Worm (Caenorhabditis elegans) whole organism, early embryonic: Measurements from ENCODE around the gene npr-29.
A peak's percentile ranks its signal among the peaks of the same experiment; 100 is the strongest.

Experiments used
- B0310.2 ChIP-seq: sonication (generic microtip); optimal IDR thresholded peaks from 2 replicates; lab custom pipeline; 2016; ENCODE audit warnings: mild to moderate bottlenecking, missing genetic modification characterization, missing compliant biosample characterization
- F13C5.2 ChIP-seq: sonication (generic microtip); optimal IDR thresholded peaks from 2 replicates; lab custom pipeline; 2017; ENCODE audit warnings: mild to moderate bottlenecking, missing genetic modification characterization, inconsistent platforms, missing compliant biosample characterization
- aly-1 ChIP-seq: sonication (generic microtip); optimal IDR thresholded peaks from 2 replicates; lab custom pipeline; 2016; ENCODE audit warnings: missing genetic modification characterization, missing compliant biosample characterization
- ama-1 ChIP-seq: fragments of 150-350 bp; optimal IDR thresholded peaks from 2 replicates; lab custom pipeline; 2014
- ceh-13 ChIP-seq: fragments of 200-800 bp; sonication (Bioruptor generic); optimal IDR thresholded peaks from 2 replicates; lab custom pipeline; 2018; ENCODE audit warnings: mild to moderate bottlenecking, missing genetic modification characterization, missing compliant biosample characterization
- ceh-36 ChIP-seq: sonication (generic microtip); optimal IDR thresholded peaks from 2 replicates; lab custom pipeline; 2016; ENCODE audit warnings: missing genetic modification characterization, inconsistent platforms, missing compliant biosample characterization
- ets-7 ChIP-seq: sonication (generic microtip); optimal IDR thresholded peaks from 2 replicates; lab custom pipeline; 2016; ENCODE audit warnings: missing genotype, missing genetic modification characterization, missing compliant biosample characterization
- flt-1 ChIP-seq: fragments of 200-800 bp; sonication (Bioruptor generic); IDR thresholded peaks from 2 replicates; pipeline ENCODE4 v1.3.6; 2022; ENCODE audit warnings: missing genetic modification characterization, missing compliant biosample characterization
- hmbx-1 ChIP-seq: sonication (generic microtip); optimal IDR thresholded peaks from 2 replicates; lab custom pipeline; 2016; ENCODE audit warnings: mild to moderate bottlenecking, missing genetic modification characterization, missing compliant biosample characterization
- hmg-4 ChIP-seq: fragments of 200-800 bp; sonication (Bioruptor generic); optimal IDR thresholded peaks from 2 replicates; lab custom pipeline; 2018; ENCODE audit warnings: mild to moderate bottlenecking, missing genetic modification characterization, missing compliant biosample characterization
- hnd-1 ChIP-seq: sonication (generic microtip); optimal IDR thresholded peaks from 2 replicates; lab custom pipeline; 2016; ENCODE audit warnings: missing genetic modification characterization, missing compliant biosample characterization
- pes-1 ChIP-seq: fragments of 200-800 bp; sonication (Bioruptor generic); IDR thresholded peaks from 2 replicates; pipeline ENCODE4 v1.3.6; 2022; ENCODE audit warnings: missing genetic modification reagents, missing genetic modification characterization, missing compliant biosample characterization
- scrt-1 ChIP-seq: fragments of 200-800 bp; sonication (Bioruptor generic); IDR thresholded peaks from 2 replicates; pipeline ENCODE4 v1.3.6; 2022; ENCODE audit warnings: missing genetic modification characterization, missing compliant biosample characterization
- sea-1 ChIP-seq: fragments of 200-800 bp; sonication (Bioruptor generic); conservative IDR thresholded peaks from 2 replicates; pipeline ENCODE4 v1.3.6; 2022; ENCODE audit warnings: missing genetic modification characterization, missing compliant biosample characterization
- tbx-11 ChIP-seq: fragments of 200-800 bp; sonication (Bioruptor generic); IDR thresholded peaks from 2 replicates; pipeline ENCODE4 v1.3.6; 2022; ENCODE audit warnings: missing genetic modification characterization, missing compliant biosample characterization
- tbx-37 ChIP-seq: fragments of 200-800 bp; sonication (Bioruptor generic); conservative IDR thresholded peaks from 2 replicates; pipeline ENCODE4 v1.3.6; 2022; ENCODE audit warnings: missing genetic modification reagents, missing genetic modification characterization, missing compliant biosample characterization
- tra-4 ChIP-seq: sonication (generic microtip); optimal IDR thresholded peaks from 2 replicates; lab custom pipeline; 2017; ENCODE audit warnings: missing genetic modification characterization, missing compliant biosample characterization

Gene npr-29

ce11 chrIII:9215367-9215766 is at the start of gene npr-29:
Gene npr-29, minus strand, starts transcription at chrIII:9215467.
- TF ChIP-seq B0310.2 (tag; lab: Kevin White, UChicago) (no peak), hmg-4 (no peak), sea-1 (no peak), aly-1 (tag; lab: Kevin White, UChicago) (no peak), hnd-1 (tag; lab: Kevin White, UChicago) (no peak), ceh-36 (tag; lab: Kevin White, UChicago) (no peak), pes-1 (GFP tag; lab: Robert Waterston, UW) (no peak), hmbx-1 (tag; lab: Kevin White, UChicago) (no peak), scrt-1 (GFP tag; lab: Robert Waterston, UW) (no peak), ama-1 (lab: Kevin White, UChicago) (no peak), ets-7 (no peak), F13C5.2 (tag; lab: Kevin White, UChicago) (no peak), tra-4 (tag; lab: Kevin White, UChicago) (no peak), tbx-37 (GFP tag; lab: Robert Waterston, UW) (no peak), flt-1 (GFP tag; lab: Robert Waterston, UW) (no peak), tbx-11 (GFP tag; lab: Robert Waterston, UW) (no peak), ceh-13 (GFP tag; lab: Kevin White, UChicago) (no peak)

ce11 chrIII:9258510-9258909 is 43.2 kb upstream of the npr-29 start:
- TF ChIP-seq hmbx-1 (tag; lab: Kevin White, UChicago): no peak
- TF ChIP-seq ceh-36 (tag; lab: Kevin White, UChicago): no peak
- no peak for TF ChIP-seq ama-1 (lab: Kevin White, UChicago)
- no peak for TF ChIP-seq F13C5.2 (tag; lab: Kevin White, UChicago)
- TF ChIP-seq tra-4 (tag; lab: Kevin White, UChicago): no peak
- TF ChIP-seq ceh-13 (GFP tag; lab: Kevin White, UChicago): no peak
- no peak for TF ChIP-seq sea-1
- no peak for TF ChIP-seq ets-7

ce11 chrIII:9256961-9257360 is 41.7 kb upstream of the npr-29 start, which contains the start of gene M01A8.1:
Gene M01A8.1, plus strand, starts transcription at chrIII:9257261.
- no peak for TF ChIP-seq tbx-37 (GFP tag; lab: Robert Waterston, UW)
- TF ChIP-seq sea-1: no peak
- TF ChIP-seq ets-7: no peak
- TF ChIP-seq ama-1 (lab: Kevin White, UChicago): no peak
- TF ChIP-seq ceh-13 (GFP tag; lab: Kevin White, UChicago): no peak
- no peak for TF ChIP-seq tra-4 (tag; lab: Kevin White, UChicago)
- TF ChIP-seq hnd-1 (tag; lab: Kevin White, UChicago): no peak
- TF ChIP-seq hmbx-1 (tag; lab: Kevin White, UChicago): no peak
- no peak for TF ChIP-seq flt-1 (GFP tag; lab: Robert Waterston, UW)
- no peak for TF ChIP-seq B0310.2 (tag; lab: Kevin White, UChicago)

- TF ChIP-seq aly-1 (tag; lab: Kevin White, UChicago): no peak
- no peak for TF ChIP-seq B0310.2 (tag; lab: Kevin White, UChicago)
- no peak for TF ChIP-seq sea-1
- TF ChIP-seq ets-7: no peak
- no peak for TF ChIP-seq F13C5.2 (tag; lab: Kevin White, UChicago)
- no peak for TF ChIP-seq scrt-1 (GFP tag; lab: Robert Waterston, UW)
- no peak for TF ChIP-seq tbx-37 (GFP tag; lab: Robert Waterston, UW)
- no peak for TF ChIP-seq ceh-13 (GFP tag; lab: Kevin White, UChicago)
- no peak for TF ChIP-seq pes-1 (GFP tag; lab: Robert Waterston, UW)
- no peak for TF ChIP-seq flt-1 (GFP tag; lab: Robert Waterston, UW)
- TF ChIP-seq hmbx-1 (tag; lab: Kevin White, UChicago): no peak
- no peak for TF ChIP-seq hnd-1 (tag; lab: Kevin White, UChicago)
- TF ChIP-seq tra-4 (tag; lab: Kevin White, UChicago): no peak
- no peak for TF ChIP-seq hmg-4
- TF ChIP-seq ama-1 (lab: Kevin White, UChicago): no peak
- no peak for TF ChIP-seq ceh-36 (tag; lab: Kevin White, UChicago)
Observed at ce11 chrIII:9255801-9256200, 40.5 kb upstream of the npr-29 start.

- TF ChIP-seq ama-1 (lab: Kevin White, UChicago): no peak
- no peak for TF ChIP-seq sea-1
- TF ChIP-seq hmg-4: no peak
- TF ChIP-seq B0310.2 (tag; lab: Kevin White, UChicago): no peak
- TF ChIP-seq F13C5.2 (tag; lab: Kevin White, UChicago): no peak
- no peak for TF ChIP-seq flt-1 (GFP tag; lab: Robert Waterston, UW)
Observed at ce11 chrIII:9254988-9255387, 39.7 kb upstream of the npr-29 start.

- TF ChIP-seq tra-4 (tag; lab: Kevin White, UChicago): no peak
- TF ChIP-seq sea-1: no peak
- TF ChIP-seq hmbx-1 (tag; lab: Kevin White, UChicago): no peak
- no peak for TF ChIP-seq ama-1 (lab: Kevin White, UChicago)
- TF ChIP-seq tbx-11 (GFP tag; lab: Robert Waterston, UW): no peak
- no peak for TF ChIP-seq ceh-36 (tag; lab: Kevin White, UChicago)
- TF ChIP-seq ets-7: no peak
- no peak for TF ChIP-seq B0310.2 (tag; lab: Kevin White, UChicago)
- TF ChIP-seq hnd-1 (tag; lab: Kevin White, UChicago): no peak
- TF ChIP-seq hmg-4: no peak
- TF ChIP-seq ceh-13 (GFP tag; lab: Kevin White, UChicago): no peak
- no peak for TF ChIP-seq F13C5.2 (tag; lab: Kevin White, UChicago)
Observed at ce11 chrIII:9250729-9251128, 35.5 kb upstream of the npr-29 start, which contains the start of gene T02C1.2. Gene T02C1.2, plus strand, starts transcription at chrIII:9251029.

ce11 chrIII:9247221-9247620 is 32.0 kb upstream of the npr-29 start, which contains the start of gene T02C1.1:
Gene T02C1.1, plus strand, starts transcription at chrIII:9247525.
- TF ChIP-seq B0310.2 (tag; lab: Kevin White, UChicago) (no peak), hnd-1 (tag; lab: Kevin White, UChicago) (no peak), hmg-4 (no peak), aly-1 (tag; lab: Kevin White, UChicago) (peak; percentile 26), pes-1 (GFP tag; lab: Robert Waterston, UW) (no peak), ets-7 (no peak), tbx-11 (GFP tag; lab: Robert Waterston, UW) (no peak)
